Fruit fly (Drosophila melanogaster): ENCODE results near the gene CG1924.

CG1924 gene

DNA sequence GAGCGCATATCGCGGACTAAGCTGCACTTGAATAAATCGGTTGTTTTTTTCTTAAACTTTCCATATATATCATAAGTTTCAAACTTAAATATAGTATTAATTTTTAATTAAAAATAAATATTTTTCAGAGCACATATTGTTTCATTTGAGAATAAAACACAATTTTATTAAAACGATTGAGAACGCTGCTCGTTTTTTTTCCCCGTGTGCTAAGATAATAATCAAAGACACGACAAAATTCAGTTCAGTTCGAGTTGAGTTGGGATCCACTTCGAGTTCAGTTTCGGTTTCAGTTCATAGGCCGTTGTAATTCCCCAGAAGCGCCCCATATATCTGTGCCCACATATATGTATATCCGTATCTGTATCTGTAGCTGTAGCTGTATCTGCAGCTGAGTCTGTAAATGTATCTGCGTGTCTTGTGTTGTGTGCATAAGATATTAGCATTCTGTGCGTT, 44.5 kb upstream of the CG1924 start:
- TF ChIP-seq ara (GFP tag; IDR thresholded peaks at IDR 0.05) = peak; percentile 76
- TF ChIP-seq CG17359 (tag; optimal IDR thresholded peaks at IDR 0.05) = peak; percentile 83
- peak; percentile 66 for TF ChIP-seq CG10959 (GFP tag; IDR thresholded peaks at IDR 0.05)
- TF ChIP-seq Fer3 (tag; optimal IDR thresholded peaks at IDR 0.05) = peak; percentile 45
- peak; percentile 46 for TF ChIP-seq CG8281 (tag; optimal IDR thresholded peaks at IDR 0.05)
- no peak for TF ChIP-seq Dll (GFP tag; IDR thresholded peaks at IDR 0.05; ENCODE audit: partially characterized antibody)
- TF ChIP-seq esg (GFP tag; conservative IDR thresholded peaks at IDR 0.05) = peak; percentile 76
- TF ChIP-seq ash1 (GFP tag; optimal IDR thresholded peaks at IDR 0.05) = no peak
- TF ChIP-seq abd-A (tag; optimal IDR thresholded peaks at IDR 0.05) = peak; percentile 36
- peak; percentile 52; the same call in 2 of the 3 replicates for TF ChIP-seq B-H1 (GFP tag; IDR thresholded peaks at IDR 0.05)
- TF ChIP-seq Awh (GFP tag; IDR thresholded peaks at IDR 0.05) = peak; percentile 57; the same call in 1 of the 2 replicates
- TF ChIP-seq CG7839 (tag; optimal IDR thresholded peaks at IDR 0.05) = peak; percentile 84
- peak; percentile 80 for TF ChIP-seq Ssrp (tag; optimal IDR thresholded peaks at IDR 0.05)
- peak; percentile 87 for TF ChIP-seq dmrt11E (tag; optimal IDR thresholded peaks at IDR 0.05)
- TF ChIP-seq CG13296 (GFP tag; optimal IDR thresholded peaks at IDR 0.05) = peak; percentile 48
- peak; percentile 81 for TF ChIP-seq CG8388 (GFP tag; optimal IDR thresholded peaks at IDR 0.05)
- peak; percentile 62 for TF ChIP-seq tap (tag; optimal IDR thresholded peaks at IDR 0.05)
- peak; percentile 71 for TF ChIP-seq CG10209 (GFP tag; optimal IDR thresholded peaks at IDR 0.05)
- no peak for TF ChIP-seq her (GFP tag; optimal IDR thresholded peaks at IDR 0.05)
- TF ChIP-seq stc (GFP tag; IDR thresholded peaks at IDR 0.05) = peak; percentile 69
- peak; percentile 90 for TF ChIP-seq CG2199 (GFP tag; IDR thresholded peaks at IDR 0.05)
- TF ChIP-seq klu (GFP tag; IDR thresholded peaks at IDR 0.05) = no peak
- TF ChIP-seq unpg (GFP tag; optimal IDR thresholded peaks at IDR 0.05) = peak; percentile 81
- peak; percentile 7 for TF ChIP-seq nom (GFP tag; optimal IDR thresholded peaks at IDR 0.05)
- peak; percentile 66 for TF ChIP-seq CG33557 (GFP tag; optimal IDR thresholded peaks at IDR 0.05)
- TF ChIP-seq zf30C (GFP tag; optimal IDR thresholded peaks at IDR 0.05) = peak; percentile 50
- peak in 1 of 2 experiments; percentile 89 for TF ChIP-seq bsh (GFP tag; optimal IDR thresholded peaks at IDR 0.05)
- peak; percentile 74 for TF ChIP-seq CG15269 (tag; optimal IDR thresholded peaks at IDR 0.05)
- peak; percentile 54 for TF ChIP-seq trem (tag; optimal IDR thresholded peaks at IDR 0.05)
- peak; percentile 17 for TF ChIP-seq CG10431 (GFP tag; optimal IDR thresholded peaks at IDR 0.05)
- TF ChIP-seq CG2875 (GFP tag; optimal IDR thresholded peaks at IDR 0.05) = peak; percentile 66
- TF ChIP-seq D19A (tag; optimal IDR thresholded peaks at IDR 0.05) = peak; percentile 65
- peak; percentile 25 for TF ChIP-seq CG12769 (tag; optimal IDR thresholded peaks at IDR 0.05)
- peak; percentile 83 for TF ChIP-seq CG2678 (tag; optimal IDR thresholded peaks at IDR 0.05)
- peak; percentile 71 for TF ChIP-seq CG6254 (GFP tag; optimal IDR thresholded peaks at IDR 0.05)
- peak; percentile 27 for TF ChIP-seq CG6683 (GFP tag; optimal IDR thresholded peaks at IDR 0.05)
- TF ChIP-seq CG13424 (tag; optimal IDR thresholded peaks at IDR 0.05) = peak; percentile 82
- TF ChIP-seq aop (GFP tag; IDR thresholded peaks at IDR 0.05) = no peak
- peak; percentile 87 for TF ChIP-seq Xrp1 (GFP tag; IDR thresholded peaks at IDR 0.05)
- TF ChIP-seq CG5245 (GFP tag; optimal IDR thresholded peaks at IDR 0.05) = peak; percentile 20
- no peak for TF ChIP-seq Side (GFP tag; optimal IDR thresholded peaks at IDR 0.05)
- peak; percentile 83 for TF ChIP-seq CG17829 (tag; optimal IDR thresholded peaks at IDR 0.05)
- peak; percentile 72; the same call in 2 of the 3 replicates for TF ChIP-seq CG11695 (GFP tag; IDR thresholded peaks at IDR 0.05)
- TF ChIP-seq CG10366 (GFP tag; IDR thresholded peaks at IDR 0.05) = peak; percentile 72
- peak; percentile 68 for TF ChIP-seq Xbp1 (GFP tag; optimal IDR thresholded peaks at IDR 0.05)
- peak; percentile 36 for TF ChIP-seq CG11723 (GFP tag; optimal IDR thresholded peaks at IDR 0.05)
- TF ChIP-seq gcm2 (GFP tag; optimal IDR thresholded peaks at IDR 0.05) = no peak
- no peak for TF ChIP-seq corto (GFP tag; optimal IDR thresholded peaks at IDR 0.05)
- peak; percentile 32 for TF ChIP-seq Deaf1 (tag; optimal IDR thresholded peaks at IDR 0.05)

Data from whole organism, embryonic.